Worm (Caenorhabditis elegans): Measurements from ENCODE around the gene nlp-58.

DNA sequence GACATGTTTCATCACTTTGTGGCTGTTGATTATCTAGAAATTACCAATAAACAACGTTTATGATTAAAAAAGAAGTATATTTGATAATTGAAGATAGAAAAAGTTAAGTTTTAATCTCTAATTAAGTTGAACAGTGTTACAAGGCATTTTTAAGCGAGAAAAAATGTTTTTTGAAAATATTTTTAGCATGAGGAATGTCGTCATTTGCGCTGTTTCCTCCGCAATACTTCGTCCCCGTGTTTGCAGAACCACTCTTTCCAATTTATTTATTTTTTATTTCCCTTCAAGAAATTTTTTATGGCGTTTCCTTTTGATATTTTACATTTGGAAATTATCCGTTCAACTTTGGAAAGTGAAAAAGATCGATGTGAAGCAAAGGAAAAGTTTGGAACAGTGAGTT is 42.9 kb upstream of the nlp-58 start, which contains the start of the genes rde-1 and trpp-6:
- TF ChIP-seq unc-55 (GFP tag; optimal IDR thresholded peaks at IDR 0.05) (peak; percentile 55), ztf-11 (tag; optimal IDR thresholded peaks at IDR 0.05) (no peak), ceh-82 (tag; optimal IDR thresholded peaks at IDR 0.05) (no peak), ztf-4 (tag; optimal IDR thresholded peaks at IDR 0.05) (no peak), snpc-4 (tag; optimal IDR thresholded peaks at IDR 0.05) (no peak), nhr-129 (tag; optimal IDR thresholded peaks at IDR 0.05) (no peak), nhr-77 (tag; optimal IDR thresholded peaks at IDR 0.05) (no peak), skn-1 (tag; optimal IDR thresholded peaks at IDR 0.05) (no peak), ceh-16 (tag; optimal IDR thresholded peaks at IDR 0.05) (no peak)
